Fruit fly (Drosophila melanogaster) whole organism, adult: ENCODE results near the gene Nrx-IV.

Source experiments
- CG11617 ChIP-seq: fragments of 200-800 bp; sonication (Bioruptor generic); optimal IDR thresholded peaks from 2 replicates; lab custom pipeline; 2017; ENCODE audit warnings: mild to moderate bottlenecking, missing biosample characterization, missing genetic modification reagents, missing genetic modification characterization
- CG12768 ChIP-seq: fragments of 200-800 bp; sonication (Bioruptor generic); optimal IDR thresholded peaks from 2 replicates; lab custom pipeline; 2017; ENCODE audit warnings: missing biosample characterization, missing genetic modification characterization, mild to moderate bottlenecking, moderate library complexity, missing genetic modification reagents
- CG14711 ChIP-seq: fragments of 200-800 bp; sonication (Bioruptor generic); optimal IDR thresholded peaks from 2 replicates; lab custom pipeline; 2018; ENCODE audit warnings: missing biosample characterization, mild to moderate bottlenecking, missing genetic modification characterization, moderate library complexity
- CG1620 ChIP-seq: fragments of 200-800 bp; sonication (Bioruptor generic); optimal IDR thresholded peaks from 2 replicates; lab custom pipeline; 2016; ENCODE audit warnings: missing biosample characterization, missing genetic modification characterization
- CG33017 ChIP-seq: fragments of 200-800 bp; sonication (Bioruptor generic); optimal IDR thresholded peaks from 2 replicates; lab custom pipeline; 2018; ENCODE audit warnings: missing biosample characterization, mild to moderate bottlenecking, missing genetic modification characterization, moderate library complexity
- CG5204 ChIP-seq: fragments of 200-800 bp; sonication (Bioruptor generic); optimal IDR thresholded peaks from 2 replicates; lab custom pipeline; 2016; ENCODE audit warnings: missing biosample characterization, missing genetic modification characterization
- CG7045 ChIP-seq: fragments of 200-800 bp; sonication (Bioruptor generic); optimal IDR thresholded peaks from 2 replicates; lab custom pipeline; 2017; ENCODE audit warnings: missing biosample characterization, mild to moderate bottlenecking, missing genetic modification characterization
- CG7101 ChIP-seq: fragments of 200-800 bp; sonication (Bioruptor generic); optimal IDR thresholded peaks from 2 replicates; lab custom pipeline; 2018; ENCODE audit warnings: missing biosample characterization, mild to moderate bottlenecking, missing genetic modification characterization, moderate library complexity
- Clk ChIP-seq: fragments of 200-800 bp; sonication (Bioruptor generic); optimal IDR thresholded peaks from 2 replicates; lab custom pipeline; 2017; ENCODE audit warnings: missing biosample characterization, missing genetic modification characterization
- Crg-1 ChIP-seq: fragments of 200-800 bp; sonication (Bioruptor generic); optimal IDR thresholded peaks from 2 replicates; lab custom pipeline; 2016; ENCODE audit warnings: missing biosample characterization, missing genetic modification characterization
- Hr96 ChIP-seq: fragments of 200-800 bp; sonication (Bioruptor generic); optimal IDR thresholded peaks from 2 replicates; lab custom pipeline; 2016; ENCODE audit warnings: missing biosample characterization, missing genetic modification characterization
- Mnt ChIP-seq: fragments of 200-800 bp; sonication (Bioruptor generic); optimal IDR thresholded peaks from 2 replicates; lab custom pipeline; 2016; ENCODE audit warnings: missing biosample characterization, mild to moderate bottlenecking, missing genetic modification characterization
- bab1 ChIP-seq: fragments of 200-800 bp; sonication (Bioruptor generic); optimal IDR thresholded peaks from 3 replicates; lab custom pipeline; 2019; ENCODE audit warnings: missing biosample characterization, mild to moderate bottlenecking, missing genetic modification characterization, moderate library complexity
- cic ChIP-seq: fragments of 200-800 bp; sonication (Bioruptor generic); optimal IDR thresholded peaks from 2 replicates; lab custom pipeline; 2017; ENCODE audit warnings: missing biosample characterization, mild to moderate bottlenecking, missing genetic modification characterization, moderate library complexity
- cnc ChIP-seq, 2 experiments: fragments of >200 bp; optimal IDR thresholded peaks; 2 replicates each; lab custom pipeline; 2017
- kay ChIP-seq: fragments of 200-800 bp; sonication (Bioruptor generic); peaks from one replicate; lab custom pipeline; 2016; ENCODE audit warnings: missing biosample characterization, missing genetic modification characterization, borderline replicate concordance
- ovo ChIP-seq: fragments of 200-800 bp; sonication (Bioruptor generic); optimal IDR thresholded peaks from 2 replicates; lab custom pipeline; 2016; ENCODE audit warnings: missing biosample characterization, missing genetic modification characterization
- pad ChIP-seq: fragments of 200-800 bp; sonication (Bioruptor generic); optimal IDR thresholded peaks from 3 replicates; lab custom pipeline; 2017; ENCODE audit warnings: missing biosample characterization, missing genetic modification characterization, mild to moderate bottlenecking, moderate library complexity, missing genetic modification reagents
- tj ChIP-seq: fragments of 200-800 bp; sonication (Bioruptor generic); optimal IDR thresholded peaks from 3 replicates; lab custom pipeline; 2017; ENCODE audit warnings: missing biosample characterization, mild to moderate bottlenecking, missing genetic modification characterization, moderate library complexity
- toe ChIP-seq: fragments of 200-800 bp; sonication (Bioruptor generic); optimal IDR thresholded peaks from 2 replicates; lab custom pipeline; 2016; ENCODE audit warnings: missing biosample characterization, missing genetic modification characterization

Gene Nrx-IV

DNA sequence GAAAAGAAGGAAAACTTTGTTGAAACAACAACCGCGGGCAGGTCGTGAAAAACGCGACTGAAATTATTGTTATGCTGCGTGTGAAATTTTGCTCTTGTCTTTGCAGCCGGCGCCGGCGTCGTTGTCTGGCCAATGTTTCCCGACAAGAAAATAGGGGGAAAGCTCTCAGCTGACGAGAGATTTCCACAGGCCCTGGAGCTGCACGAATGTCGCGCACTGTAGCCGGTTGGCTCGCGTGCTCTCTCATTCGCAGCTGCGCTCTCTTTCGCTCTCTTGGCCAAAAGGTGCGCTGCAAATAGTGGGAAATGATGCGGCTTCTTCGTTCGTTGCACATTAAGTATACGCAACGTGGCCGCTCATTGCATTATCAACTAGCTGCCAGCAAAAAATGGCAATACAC, 17.4 kb downstream of the Nrx-IV start, which contains the start of gene CG9760:
CG9760 (minus strand) TSS at position 43 of the 400 bp plus-strand sequence.
- TF ChIP-seq Crg-1 (GFP tag; lab: Kevin White, UChicago) (no peak), CG7045 (no peak), Mnt (no peak), Clk (GFP tag; lab: Kevin White, UChicago) (no peak), ovo (no peak), CG33017 (no peak), kay (GFP tag; lab: Kevin White, UChicago) (no peak), CG12768 (GFP tag; lab: Kevin White, UChicago) (no peak), bab1 (GFP tag; lab: Kevin White, UChicago) (no peak), CG7101 (tag; lab: Kevin White, UChicago) (no peak), CG5204 (no peak), CG1620 (GFP tag; lab: Kevin White, UChicago) (no peak), Hr96 (GFP tag; lab: Kevin White, UChicago) (no peak), tj (no peak), cic (GFP tag; lab: Kevin White, UChicago) (no peak), CG11617 (GFP tag; lab: Kevin White, UChicago) (no peak), toe (GFP tag; lab: Kevin White, UChicago) (no peak)

DNA sequence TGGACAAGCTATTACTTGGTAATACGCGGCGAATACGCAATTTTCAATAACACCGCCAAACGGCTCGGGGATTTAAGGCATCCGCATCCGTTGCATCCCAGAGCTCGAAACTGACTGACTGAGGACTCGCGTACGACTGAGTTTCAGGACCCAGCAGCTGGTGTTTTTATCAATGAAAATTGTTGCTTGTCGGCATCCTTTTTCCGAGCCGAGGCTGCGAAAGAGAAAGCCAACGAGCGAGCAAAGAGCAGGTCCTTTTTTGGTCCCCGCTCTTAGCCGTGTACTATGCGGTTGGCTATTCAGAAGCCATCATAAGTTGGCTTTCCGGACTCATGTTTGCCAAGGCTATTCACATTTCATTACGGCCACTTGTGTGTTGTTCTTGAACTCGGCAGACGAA, 29.1 kb downstream of the Nrx-IV start, which contains the start of gene Rh7:
Rh7 (minus strand) TSS at position 101 of the 400 bp plus-strand sequence.
- TF ChIP-seq CG7101 (tag; lab: Kevin White, UChicago): no peak
- TF ChIP-seq cnc (optimal IDR thresholded peaks at IDR 0.05; lab: Kevin White, UChicago): no peak
- TF ChIP-seq toe (GFP tag; lab: Kevin White, UChicago): no peak
- TF ChIP-seq CG7045: no peak
- no peak for TF ChIP-seq Mnt
- no peak for TF ChIP-seq CG14711
- no peak for TF ChIP-seq bab1 (GFP tag; lab: Kevin White, UChicago)
- TF ChIP-seq CG33017: no peak
- no peak for TF ChIP-seq cic (GFP tag; lab: Kevin White, UChicago)
- no peak for TF ChIP-seq CG5204
- no peak for TF ChIP-seq Crg-1 (GFP tag; lab: Kevin White, UChicago)
- TF ChIP-seq pad (GFP tag; lab: Kevin White, UChicago): no peak

DNA sequence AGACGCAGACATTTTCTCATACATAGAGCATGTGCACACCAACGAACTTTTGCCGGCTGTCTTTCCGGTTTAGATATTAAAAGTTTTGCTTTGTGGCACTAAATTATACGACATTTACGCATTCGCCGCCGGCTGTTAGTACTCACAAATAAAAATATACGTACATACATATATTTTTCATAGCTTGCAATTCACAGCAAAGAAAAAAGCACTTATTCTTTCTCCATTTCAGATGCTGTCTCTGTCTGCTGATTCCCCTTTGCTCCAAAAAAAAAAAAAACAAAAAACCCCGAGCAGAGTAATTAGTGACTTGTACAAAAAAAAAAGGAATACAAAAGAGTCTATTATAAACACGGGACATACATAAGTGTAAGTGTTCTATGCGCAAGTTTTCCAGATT, 31.0 kb downstream of the Nrx-IV start, which contains the start of gene CAH2:
CAH2 (plus strand) TSS at position 301 of the 400 bp plus-strand sequence.
- TF ChIP-seq cic (GFP tag; lab: Kevin White, UChicago): no peak
- no peak for TF ChIP-seq CG12768 (GFP tag; lab: Kevin White, UChicago)
- TF ChIP-seq ovo: no peak
- TF ChIP-seq tj: no peak
- no peak for TF ChIP-seq CG14711
- no peak for TF ChIP-seq pad (GFP tag; lab: Kevin White, UChicago)

DNA sequence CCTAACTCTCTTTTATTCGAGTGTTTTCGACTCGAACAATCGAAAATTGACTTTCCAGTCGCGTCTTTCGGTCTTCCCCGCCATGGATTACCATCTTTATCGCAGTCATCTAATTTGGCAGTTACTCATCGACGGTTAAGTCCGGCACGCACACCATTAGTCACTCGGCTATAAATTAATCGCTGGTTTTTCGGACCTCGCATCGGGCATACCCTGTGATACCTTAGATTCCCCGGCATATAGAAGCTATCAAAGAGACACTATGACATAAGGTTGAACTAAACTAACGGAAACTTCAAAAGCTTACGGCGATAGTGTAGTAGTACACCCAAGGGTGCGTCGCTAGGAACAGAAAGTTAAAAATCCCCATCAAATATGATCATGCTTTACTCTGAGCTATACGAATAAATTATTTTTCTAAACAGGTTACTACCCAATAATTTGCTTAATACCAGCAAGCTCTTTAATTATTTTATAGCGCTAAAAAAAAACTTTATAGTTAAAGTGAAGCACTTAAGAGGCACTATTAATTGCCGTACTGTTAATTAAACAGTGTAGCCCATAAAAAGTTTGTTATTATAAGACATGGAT, 32.6 kb downstream of the Nrx-IV start:
- TF ChIP-seq ovo (peak; percentile 94), CG1620 (GFP tag; lab: Kevin White, UChicago) (no peak), pad (GFP tag; lab: Kevin White, UChicago) (no peak), CG11617 (GFP tag; lab: Kevin White, UChicago) (peak; percentile 43), cic (GFP tag; lab: Kevin White, UChicago) (peak; percentile 60), CG33017 (peak; percentile 15), Hr96 (GFP tag; lab: Kevin White, UChicago) (no peak), CG7045 (peak; percentile 26), CG7101 (tag; lab: Kevin White, UChicago) (no peak), kay (GFP tag; lab: Kevin White, UChicago) (no peak), Crg-1 (GFP tag; lab: Kevin White, UChicago) (no peak), CG12768 (GFP tag; lab: Kevin White, UChicago) (no peak), Clk (GFP tag; lab: Kevin White, UChicago) (no peak), bab1 (GFP tag; lab: Kevin White, UChicago) (peak; percentile 29), cnc (optimal IDR thresholded peaks at IDR 0.05; lab: Kevin White, UChicago) (no peak), tj (no peak), toe (GFP tag; lab: Kevin White, UChicago) (peak; percentile 32), CG14711 (no peak)

DNA sequence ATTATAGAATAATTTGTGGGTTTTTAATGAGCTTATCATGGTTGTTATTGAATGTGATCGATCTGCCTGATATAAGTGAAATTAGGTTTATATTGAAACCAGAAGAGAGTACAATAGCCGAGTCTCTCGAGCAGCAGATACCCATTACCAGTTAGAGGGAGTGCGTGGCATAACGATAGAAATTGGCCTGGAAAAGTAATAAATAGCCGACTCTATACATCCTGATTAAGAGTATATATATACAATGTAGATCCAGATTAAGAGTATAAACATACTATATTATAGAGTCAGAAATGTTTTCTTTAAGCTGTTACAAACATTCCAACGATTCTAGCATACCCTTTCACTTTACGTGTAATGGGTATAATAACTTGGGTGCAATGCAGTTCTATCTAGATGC, 37.6 kb downstream of the Nrx-IV start:
- TF ChIP-seq CG5204 (peak; percentile 53), CG11617 (GFP tag; lab: Kevin White, UChicago) (peak; percentile 5), cic (GFP tag; lab: Kevin White, UChicago) (no peak), toe (GFP tag; lab: Kevin White, UChicago) (no peak), CG12768 (GFP tag; lab: Kevin White, UChicago) (no peak), CG7101 (tag; lab: Kevin White, UChicago) (peak; percentile 28), CG14711 (no peak), tj (no peak)

DNA sequence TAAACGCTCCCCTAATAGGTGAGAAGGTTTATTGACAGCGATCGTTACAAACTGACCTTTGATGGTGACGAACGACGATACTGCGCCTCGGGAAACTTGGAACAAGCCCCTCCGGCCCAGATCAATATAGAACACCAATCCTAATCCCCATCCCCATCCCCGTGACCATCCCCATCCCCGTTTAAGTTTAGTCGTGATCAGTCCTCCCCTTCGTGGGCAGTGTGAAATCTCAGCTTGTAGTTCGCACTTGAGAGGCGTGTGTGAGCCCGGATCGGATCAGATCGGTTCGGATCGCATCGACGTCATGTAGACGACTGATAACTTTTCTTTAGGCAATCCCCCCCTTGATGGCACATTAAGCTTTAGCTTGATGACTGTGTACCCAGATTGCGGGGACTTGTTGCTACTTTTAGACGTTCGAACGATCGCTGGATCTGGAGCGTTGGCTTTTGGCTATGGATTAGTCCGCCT, 38.3 kb downstream of the Nrx-IV start, which contains the start of gene Miox:
Miox (plus strand) TSS at position 421 of the 471 bp plus-strand sequence.
- TF ChIP-seq CG1620 (GFP tag; lab: Kevin White, UChicago) (no peak), CG7045 (no peak), CG11617 (GFP tag; lab: Kevin White, UChicago) (no peak), CG14711 (no peak), cic (GFP tag; lab: Kevin White, UChicago) (peak; percentile 85), toe (GFP tag; lab: Kevin White, UChicago) (no peak), pad (GFP tag; lab: Kevin White, UChicago) (peak; percentile 22), bab1 (GFP tag; lab: Kevin White, UChicago) (no peak), CG12768 (GFP tag; lab: Kevin White, UChicago) (no peak), cnc (optimal IDR thresholded peaks at IDR 0.05; lab: Kevin White, UChicago) (no peak), CG7101 (tag; lab: Kevin White, UChicago) (no peak), Hr96 (GFP tag; lab: Kevin White, UChicago) (no peak)
